Worm (Caenorhabditis elegans) whole organism, L2 larva: ENCODE results near the gene lgc-16.

Source experiments
- ama-1 ChIP-seq: fragments of 150-350 bp; optimal IDR thresholded peaks from 2 replicates; lab custom pipeline; 2018; ENCODE audit warnings: inconsistent platforms
- gmeb-1 ChIP-seq: fragments of 150-350 bp; optimal IDR thresholded peaks from 2 replicates; lab custom pipeline; 2014; ENCODE audit warnings: missing biosample characterization, missing genetic modification characterization
- lin-13 ChIP-seq: fragments of 150-350 bp; optimal IDR thresholded peaks from 2 replicates; lab custom pipeline; 2014; ENCODE audit warnings: missing biosample characterization, missing genetic modification reagents, missing genetic modification characterization
- lin-39 ChIP-seq: fragments of 150-350 bp; optimal IDR thresholded peaks from 2 replicates; lab custom pipeline; 2014; ENCODE audit warnings: missing biosample characterization, missing genetic modification reagents, missing genetic modification characterization
- mbf-1 ChIP-seq: sonication (generic microtip); optimal IDR thresholded peaks from 2 replicates; lab custom pipeline; 2017; ENCODE audit warnings: missing biosample characterization, missing genetic modification characterization
- nhr-11 ChIP-seq: fragments of 150-350 bp; optimal IDR thresholded peaks from 2 replicates; lab custom pipeline; 2014; ENCODE audit warnings: missing biosample characterization, missing genetic modification characterization
- nhr-12 ChIP-seq: fragments of 150-350 bp; optimal IDR thresholded peaks from 2 replicates; lab custom pipeline; 2014; ENCODE audit warnings: missing biosample characterization, missing genetic modification characterization
- sem-4 ChIP-seq: fragments of 150-350 bp; optimal IDR thresholded peaks from 2 replicates; lab custom pipeline; 2014; ENCODE audit warnings: missing biosample characterization, missing genetic modification reagents, missing genetic modification characterization

- TF ChIP-seq sem-4 (tag; lab: Kevin White, UChicago), result no peak
- TF ChIP-seq nhr-12 (tag; lab: Kevin White, UChicago), result no peak
- TF ChIP-seq gmeb-1 (tag; lab: Kevin White, UChicago), result no peak
- TF ChIP-seq mbf-1, result no peak
- no peak for TF ChIP-seq ama-1 (lab: Kevin White, UChicago)
- no peak for TF ChIP-seq lin-13 (GFP tag; lab: Kevin White, UChicago)
- no peak for TF ChIP-seq lin-39
- TF ChIP-seq nhr-11 (tag; lab: Kevin White, UChicago), result no peak
These were observed 51.0 kb downstream of the lgc-16 start for ce11 chrX:12169390-12169789.
